Fruit fly (Drosophila melanogaster) whole organism, wandering third instar larva: ENCODE results near the gene RhoGAP100F.

Source experiments
- Abd-B ChIP-seq: fragments of >200 bp; optimal IDR thresholded peaks from 2 replicates; lab custom pipeline; 2017; ENCODE audit warnings: missing biosample characterization, missing genetic modification characterization
- CG9705 ChIP-seq: fragments of 200-800 bp; sonication (Bioruptor generic); optimal IDR thresholded peaks from 2 replicates; lab custom pipeline; 2018; ENCODE audit warnings: missing biosample characterization, mild to moderate bottlenecking, missing genetic modification characterization
- CrebA ChIP-seq: fragments of 200-800 bp; sonication (Bioruptor generic); optimal IDR thresholded peaks from 2 replicates; lab custom pipeline; 2016; ENCODE audit warnings: missing biosample characterization, mild to moderate bottlenecking, missing genetic modification characterization, borderline replicate concordance
- Dif ChIP-seq: fragments of 200-275, 200-300 bp; sonication (Bioruptor generic); optimal IDR thresholded peaks from 2 replicates; lab custom pipeline; 2018; ENCODE audit warnings: missing biosample characterization, missing genetic modification characterization; ENCODE audit not compliant: partially characterized antibody
- GATAd ChIP-seq: sonication (Bioruptor generic); optimal IDR thresholded peaks from 2 replicates; lab custom pipeline; 2016; ENCODE audit warnings: missing biosample characterization, missing genetic modification characterization
- Hnf4 ChIP-seq: fragments of 200-800 bp; sonication (Bioruptor generic); optimal IDR thresholded peaks from 2 replicates; lab custom pipeline; 2016; ENCODE audit warnings: missing biosample characterization, mild to moderate bottlenecking, missing genetic modification characterization
- Jra ChIP-seq: sonication (Bioruptor generic); optimal IDR thresholded peaks from 2 replicates; lab custom pipeline; 2016; ENCODE audit warnings: missing biosample characterization, missing genetic modification characterization
- Myc ChIP-seq: fragments of >200 bp; optimal IDR thresholded peaks from 2 replicates; lab custom pipeline; 2017
- Rel ChIP-seq, 2 experiments: fragments of 200-800 bp; sonication (Bioruptor generic) in 1 of 2; optimal IDR thresholded peaks; 2 replicates in 1 of 2; 3 replicates in 1 of 2; lab custom pipeline; 2016 to 2019; ENCODE audit warnings: mild to moderate bottlenecking in 2 of 2, missing biosample characterization in 2 of 2, missing genetic modification characterization in 2 of 2, moderate library complexity in 1 of 2
- Sp1 ChIP-seq: fragments of 200-800 bp; sonication (Bioruptor generic); optimal IDR thresholded peaks from 3 replicates; lab custom pipeline; 2019; ENCODE audit warnings: missing biosample characterization, mild to moderate bottlenecking, missing genetic modification characterization, moderate library complexity
- br ChIP-seq: fragments of 200-800 bp; sonication (Bioruptor generic); optimal IDR thresholded peaks from 2 replicates; lab custom pipeline; 2016; ENCODE audit warnings: missing biosample characterization, missing genetic modification characterization
- brk ChIP-seq: fragments of 200-800 bp; sonication (Bioruptor generic); optimal IDR thresholded peaks from 2 replicates; lab custom pipeline; 2016; ENCODE audit warnings: missing biosample characterization, mild to moderate bottlenecking, missing genetic modification characterization
- dl ChIP-seq, 2 experiments: fragments of 175-275, 200-275 bp in 1 of 2; fragments of 200-275 bp in 1 of 2; sonication (Bioruptor generic); optimal IDR thresholded peaks; lab custom pipeline; 2018; ENCODE audit warnings: mild to moderate bottlenecking in 2 of 2, missing biosample characterization in 2 of 2, missing genetic modification characterization in 2 of 2, moderate library complexity in 2 of 2; ENCODE audit not compliant: partially characterized antibody in 2 of 2, insufficient read depth in 1 of 2
- dsf ChIP-seq: sonication (Bioruptor generic); optimal IDR thresholded peaks from 2 replicates; lab custom pipeline; 2016; ENCODE audit warnings: missing biosample characterization, missing genetic modification characterization, borderline replicate concordance
- foxo ChIP-seq, 2 experiments: fragments of 200-800 bp; sonication (Bioruptor generic); optimal IDR thresholded peaks; 2 replicates in 1 of 2; 3 replicates in 1 of 2; lab custom pipeline; 2016 to 2017; ENCODE audit warnings: missing biosample characterization in 2 of 2, missing genetic modification characterization in 2 of 2
- fru ChIP-seq: fragments of 200-800 bp; sonication (Bioruptor generic); optimal IDR thresholded peaks from 3 replicates; lab custom pipeline; 2016; ENCODE audit warnings: missing biosample characterization, mild to moderate bottlenecking, missing genetic modification characterization
- lola ChIP-seq: fragments of >200 bp; optimal IDR thresholded peaks from 2 replicates; lab custom pipeline; 2017; ENCODE audit warnings: missing biosample characterization, missing genetic modification characterization
- pan ChIP-seq: fragments of >200 bp; optimal IDR thresholded peaks from 2 replicates; lab custom pipeline; 2017
- psq ChIP-seq: fragments of 200-800 bp; sonication (Bioruptor generic); optimal IDR thresholded peaks from 3 replicates; lab custom pipeline; 2017; ENCODE audit warnings: missing biosample characterization, mild to moderate bottlenecking, missing genetic modification characterization, moderate library complexity
- sage ChIP-seq: fragments of 200-800 bp; sonication (Bioruptor generic); optimal IDR thresholded peaks from 2 replicates; lab custom pipeline; 2016; ENCODE audit warnings: missing biosample characterization, mild to moderate bottlenecking, missing genetic modification characterization
- usp ChIP-seq: fragments of >200 bp; optimal IDR thresholded peaks from 2 replicates; lab custom pipeline; 2017; ENCODE audit warnings: missing biosample characterization, missing genetic modification characterization

Gene RhoGAP100F

DNA sequence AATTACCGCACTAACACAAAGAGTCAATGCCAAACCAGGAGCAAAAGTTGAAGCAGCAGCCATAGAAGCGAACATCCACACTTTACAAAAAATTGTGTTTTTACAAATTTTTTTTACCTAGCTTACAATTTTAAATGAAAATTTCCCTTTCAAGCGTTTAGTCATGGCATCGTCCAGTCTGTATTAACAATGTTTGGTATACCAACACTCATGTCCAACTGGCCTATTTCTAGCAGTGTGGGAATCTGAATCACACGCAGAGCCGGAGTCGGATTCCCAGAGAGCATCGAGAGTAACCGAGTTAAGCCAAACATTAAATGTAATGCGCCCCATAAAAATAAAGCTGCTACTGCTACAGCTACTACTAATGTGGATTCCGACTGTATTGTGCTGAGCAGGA lies 70.2 kb downstream of the RhoGAP100F start:
- TF ChIP-seq dl (GFP tag; optimal IDR thresholded peaks at IDR 0.05; lab: Kevin White, UChicago; ENCODE audit: insufficient read depth in 1 of 2, partially characterized antibody in 2 of 2): no peak
- TF ChIP-seq fru (GFP tag; lab: Kevin White, UChicago): no peak
- no peak for TF ChIP-seq lola (GFP tag; lab: Kevin White, UChicago)
- no peak for TF ChIP-seq foxo (GFP tag; optimal IDR thresholded peaks at IDR 0.05; lab: Kevin White, UChicago)
- no peak for TF ChIP-seq Myc (lab: Kevin White, UChicago)
- no peak for TF ChIP-seq CrebA (GFP tag; lab: Kevin White, UChicago)
- TF ChIP-seq Sp1 (GFP tag; lab: Kevin White, UChicago): no peak
- no peak for TF ChIP-seq Jra
- no peak for TF ChIP-seq pan (lab: Kevin White, UChicago)
- TF ChIP-seq dsf: no peak
- no peak for TF ChIP-seq Abd-B
- TF ChIP-seq GATAd (GFP tag; lab: Kevin White, UChicago): no peak
- TF ChIP-seq psq (GFP tag; lab: Kevin White, UChicago): no peak
- TF ChIP-seq, all 38 proteins: peak for 0

DNA sequence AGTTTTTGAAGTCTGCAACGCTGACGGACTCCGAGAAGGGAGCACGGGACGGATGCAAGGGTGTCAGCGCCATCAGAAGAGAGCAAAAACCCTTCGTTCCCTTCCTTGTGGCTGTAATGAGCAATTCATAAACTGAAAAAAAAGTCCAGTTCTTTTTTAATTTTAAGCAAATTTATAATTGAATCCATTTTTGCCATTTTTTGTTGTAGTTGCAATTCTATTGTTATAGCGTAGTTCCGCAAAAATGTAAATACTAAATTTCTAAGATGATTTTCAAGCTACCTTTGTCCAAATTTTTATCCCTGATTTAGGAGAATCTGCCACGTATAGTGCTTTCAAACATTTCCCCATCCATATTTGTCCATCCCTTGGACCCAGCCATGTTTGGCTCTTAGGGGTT lies 72.3 kb downstream of the RhoGAP100F start:
- TF ChIP-seq usp (GFP tag; lab: Kevin White, UChicago) (no peak), Dif (GFP tag; lab: Kevin White, UChicago) (no peak), Rel (GFP tag; optimal IDR thresholded peaks at IDR 0.05; lab: Kevin White, UChicago) (no peak), Rel (tag; optimal IDR thresholded peaks at IDR 0.05; lab: Kevin White, UChicago) (no peak), CG9705 (GFP tag; lab: Kevin White, UChicago) (no peak), br (GFP tag; lab: Kevin White, UChicago) (no peak), Jra (no peak), foxo (GFP tag; optimal IDR thresholded peaks at IDR 0.05; lab: Kevin White, UChicago) (no peak), Hnf4 (GFP tag; lab: Kevin White, UChicago) (no peak), brk (GFP tag; lab: Kevin White, UChicago) (no peak), sage (GFP tag; lab: Kevin White, UChicago) (no peak), dl (GFP tag; optimal IDR thresholded peaks at IDR 0.05; lab: Kevin White, UChicago; ENCODE audit: insufficient read depth in 1 of 2, partially characterized antibody in 2 of 2) (no peak)
- TF ChIP-seq, all 38 proteins: peak for 0
